Fruit fly (Drosophila melanogaster): ENCODE results near the gene CG42537.
A peak's percentile ranks its signal among the peaks of the same experiment; 100 is the strongest.

The CG42537 gene

dm6 chr3R:6373512-6374306 lies 3.9 kb upstream of the CG42537 start (continued):
- TF ChIP-seq Fer3 (tag; optimal IDR thresholded peaks at IDR 0.05) (peak; percentile 65), CG14860 (GFP tag; IDR thresholded peaks at IDR 0.05; ENCODE audit: partially characterized antibody) (no peak), unpg (GFP tag; optimal IDR thresholded peaks at IDR 0.05) (peak; percentile 40), CG6254 (GFP tag; optimal IDR thresholded peaks at IDR 0.05) (no peak), Dfd (GFP tag; optimal IDR thresholded peaks at IDR 0.05) (no peak), CG10654 (GFP tag; optimal IDR thresholded peaks at IDR 0.05) (peak; percentile 9), CG15073 (GFP tag; optimal IDR thresholded peaks at IDR 0.05) (no peak), tll (GFP tag; optimal IDR thresholded peaks at IDR 0.05) (no peak), ftz-f1 (GFP tag; optimal IDR thresholded peaks at IDR 0.05) (no peak), ken (GFP tag; IDR thresholded peaks at IDR 0.05) (no peak), CG12219 (GFP tag; optimal IDR thresholded peaks at IDR 0.05) (peak; percentile 6), Blimp-1 (GFP tag; optimal IDR thresholded peaks at IDR 0.05) (peak; percentile 52), Bteb2 (GFP tag; optimal IDR thresholded peaks at IDR 0.05) (peak; percentile 24), Gsc (GFP tag; IDR thresholded peaks at IDR 0.05) (no peak), fd64A (GFP tag; optimal IDR thresholded peaks at IDR 0.05) (peak; percentile 14), ind (GFP tag; optimal IDR thresholded peaks at IDR 0.05) (no peak), CG10147 (GFP tag; optimal IDR thresholded peaks at IDR 0.05) (peak; percentile 60), Pdp1 (GFP tag; optimal IDR thresholded peaks at IDR 0.05) (peak in 1 of 2 experiments; percentile 27), Ets65A (GFP tag) (no peak), CG10979 (tag; optimal IDR thresholded peaks at IDR 0.05) (peak; percentile 3), jumu (GFP tag; optimal IDR thresholded peaks at IDR 0.05) (no peak), onecut (GFP tag; IDR thresholded peaks at IDR 0.05) (no peak), CG8765 (GFP tag; IDR thresholded peaks at IDR 0.05) (no peak), Dip3 (GFP tag; optimal IDR thresholded peaks at IDR 0.05) (no peak), lbe (GFP tag; optimal IDR thresholded peaks at IDR 0.05) (peak; percentile 49), CG2889 (GFP tag; IDR thresholded peaks at IDR 0.05) (0 out of 3 replicates have a peak, but pooled peaks have one; percentile 18), Doc3 (GFP tag; IDR thresholded peaks at IDR 0.05; ENCODE audit: partially characterized antibody) (peak; percentile 26; the same call in 2 of the 3 replicates), CG17186 (GFP tag; optimal IDR thresholded peaks at IDR 0.05) (no peak), tin (GFP tag; optimal IDR thresholded peaks at IDR 0.05) (no peak), CG2712 (tag; optimal IDR thresholded peaks at IDR 0.05) (peak; percentile 23), grn (GFP tag; optimal IDR thresholded peaks at IDR 0.05) (peak; percentile 68), CG3407 (GFP tag; optimal IDR thresholded peaks at IDR 0.05) (peak; percentile 43), Adf1 (GFP tag; IDR thresholded peaks at IDR 0.05) (peak; percentile 43), CkIIα-i1 (GFP tag; IDR thresholded peaks at IDR 0.05) (no peak), CG30403 (GFP tag; optimal IDR thresholded peaks at IDR 0.05) (peak; percentile 48), vvl (GFP tag; IDR thresholded peaks at IDR 0.05) (peak; percentile 59; the same call in 1 of the 2 replicates), CG8290 (GFP tag; optimal IDR thresholded peaks at IDR 0.05) (no peak), CG8290 (tag; optimal IDR thresholded peaks at IDR 0.05) (peak in 1 of 2 experiments; percentile 87), her (GFP tag; optimal IDR thresholded peaks at IDR 0.05) (peak; percentile 35), CG30431 (GFP tag; optimal IDR thresholded peaks at IDR 0.05) (no peak), CG18262 (tag; optimal IDR thresholded peaks at IDR 0.05) (peak; percentile 43), CG14965 (GFP tag; optimal IDR thresholded peaks at IDR 0.05; ENCODE audit: borderline replicate concordance) (no peak), eve (GFP tag; optimal IDR thresholded peaks at IDR 0.05) (no peak), jing (GFP tag; optimal IDR thresholded peaks at IDR 0.05) (no peak), CG12071 (GFP tag; optimal IDR thresholded peaks at IDR 0.05) (no peak), CG1233 (GFP tag; optimal IDR thresholded peaks at IDR 0.05) (peak; percentile 61), sd (tag; optimal IDR thresholded peaks at IDR 0.05) (no peak), dimm (GFP tag; IDR thresholded peaks at IDR 0.05) (no peak), sima (GFP tag; optimal IDR thresholded peaks at IDR 0.05) (no peak), pros (GFP tag; optimal IDR thresholded peaks at IDR 0.05) (no peak)

Measured in whole organism, embryonic.